Fruit fly (Drosophila melanogaster): ENCODE data around the gene blp.
"Not testable (repeated sequence)": the region's sequence is repeated elsewhere in the genome, so short reads cannot be mapped to it uniquely, and the experiment has no call there.

dm6 chr3R:15901097-15901709 lies 32.4 kb upstream of the blp start:
- not testable (repeated sequence) for TF ChIP-seq woc (GFP tag; optimal IDR thresholded peaks at IDR 0.05); CG9705 (GFP tag; optimal IDR thresholded peaks at IDR 0.05); Vsx2 (GFP tag; optimal IDR thresholded peaks at IDR 0.05; ENCODE audit: partially characterized antibody); h (GFP tag; optimal IDR thresholded peaks at IDR 0.05); Dfd (GFP tag; optimal IDR thresholded peaks at IDR 0.05); dmrt93B (GFP tag; optimal IDR thresholded peaks at IDR 0.05); fru (GFP tag; optimal IDR thresholded peaks at IDR 0.05); lola (GFP tag; optimal IDR thresholded peaks at IDR 0.05); Rel (GFP tag; optimal IDR thresholded peaks at IDR 0.05); Rel (tag; optimal IDR thresholded peaks at IDR 0.05); br (GFP tag; optimal IDR thresholded peaks at IDR 0.05); psq (GFP tag; optimal IDR thresholded peaks at IDR 0.05)
- peak; percentile 79 to 86 for TF ChIP-seq dl (GFP tag; optimal IDR thresholded peaks at IDR 0.05; ENCODE audit: insufficient read depth in 1 of 2, partially characterized antibody in 2 of 2)
